Worm (Caenorhabditis elegans) whole organism, L1 larva: ENCODE data around the gene tdc-1.

ENCODE experiments used
- blmp-1 ChIP-seq: fragments of 150-350 bp; optimal IDR thresholded peaks from 2 replicates; lab custom pipeline; 2014; ENCODE audit warnings: missing biosample characterization, missing genetic modification characterization
- nhr-84 ChIP-seq: sonication (generic microtip); optimal IDR thresholded peaks from 2 replicates; lab custom pipeline; 2017; ENCODE audit warnings: missing biosample characterization, missing genetic modification characterization
- pqm-1 ChIP-seq: sonication (generic microtip); optimal IDR thresholded peaks from 3 replicates; lab custom pipeline; 2017; ENCODE audit warnings: missing biosample characterization, missing genetic modification characterization
- snu-23 ChIP-seq: sonication (generic microtip); optimal IDR thresholded peaks from 2 replicates; lab custom pipeline; 2016; ENCODE audit warnings: missing genetic modification characterization, missing compliant biosample characterization

DNA sequence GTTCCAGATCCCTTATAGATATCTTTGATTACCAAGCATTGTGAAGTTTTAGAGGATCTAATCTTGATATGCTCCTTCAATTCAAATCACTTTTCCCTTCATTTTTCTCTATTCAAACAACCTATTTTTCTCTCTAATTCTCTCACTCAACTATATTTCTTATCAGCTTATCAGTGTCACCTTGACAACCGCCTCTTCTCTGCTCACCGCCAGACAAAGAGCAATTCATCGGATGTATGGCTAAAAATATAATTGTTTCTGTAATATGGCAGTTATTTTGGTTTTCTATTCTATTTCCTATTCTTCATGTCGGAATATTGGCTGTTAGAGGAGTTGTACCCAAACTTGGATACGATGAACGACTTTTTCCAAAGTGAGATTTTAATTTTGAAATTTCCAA, 20.7 kb upstream of the tdc-1 start:
- TF ChIP-seq snu-23 (GFP tag; lab: Kevin White, UChicago): no peak
- no peak for TF ChIP-seq blmp-1 (tag; lab: Kevin White, UChicago)
- TF ChIP-seq pqm-1 (tag; lab: Kevin White, UChicago): no peak
- no peak for TF ChIP-seq nhr-84 (tag; lab: Kevin White, UChicago)
